Worm (Caenorhabditis elegans) whole organism, L4/young adult: Measurements from ENCODE around the gene glf-1.

Experiments
- W03F9.2 ChIP-seq: fragments of 150-350 bp; optimal IDR thresholded peaks from 2 replicates; lab custom pipeline; 2014; ENCODE audit warnings: missing biosample characterization, missing genetic modification characterization
- dao-5 ChIP-seq: sonication (generic microtip); optimal IDR thresholded peaks from 2 replicates; lab custom pipeline; 2016; ENCODE audit warnings: missing genotype, missing genetic modification characterization, moderate library complexity, missing compliant biosample characterization
- him-1 ChIP-seq: sonication (generic microtip); optimal IDR thresholded peaks from 2 replicates; lab custom pipeline; 2016; ENCODE audit warnings: missing genotype, missing genetic modification reagents, missing genetic modification characterization, missing compliant biosample characterization

ce11 chrIV:5867189-5867588 is 18.4 kb upstream of the glf-1 start, which contains the start of gene C06E7.88:
- TF ChIP-seq dao-5 (tag; lab: Kevin White, UChicago) (no peak), W03F9.2 (tag; lab: Kevin White, UChicago) (no peak), him-1 (tag; lab: Kevin White, UChicago) (no peak)
